Fruit fly (Drosophila melanogaster): Measurements from ENCODE around the gene CG4119.

CG4119 gene

DNA sequence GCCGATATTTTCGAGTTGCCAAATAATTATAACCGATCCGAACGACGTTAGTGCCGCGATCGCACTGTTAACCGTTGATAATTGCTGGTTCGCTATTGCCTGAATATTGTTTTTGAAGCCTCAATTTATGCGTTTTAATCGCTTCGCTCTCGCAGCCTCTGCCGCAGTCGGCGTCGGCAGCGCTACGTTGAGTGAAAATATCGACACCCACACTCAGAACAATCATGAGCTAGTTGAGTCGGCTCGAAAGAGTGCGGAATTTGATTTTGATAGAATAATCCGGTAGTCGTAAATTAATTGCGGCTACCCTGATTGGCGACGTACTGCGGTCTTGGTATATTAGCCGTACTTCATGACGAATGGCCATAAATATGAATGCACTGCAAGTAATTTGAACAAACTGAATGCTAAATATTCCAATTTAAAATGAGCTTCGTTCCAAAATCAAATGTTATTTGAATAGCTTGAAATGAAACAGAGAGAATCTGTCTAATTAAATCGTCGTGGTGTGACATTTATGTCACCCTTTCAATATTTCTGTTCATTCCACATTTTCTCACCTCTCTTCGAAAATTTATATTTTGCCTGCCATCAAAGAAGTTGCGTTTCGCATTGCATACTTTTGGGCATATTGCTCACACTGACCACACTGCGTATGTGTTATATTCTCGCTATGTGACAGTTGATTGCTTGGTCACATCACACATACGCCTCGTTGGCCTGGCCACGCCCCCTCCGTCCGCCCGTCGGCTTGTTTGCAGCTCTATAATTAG is 49.8 kb downstream of the CG4119 start (continued):
- no peak for TF ChIP-seq Hand (GFP tag; optimal IDR thresholded peaks at IDR 0.05)
- TF ChIP-seq toy (GFP tag; IDR thresholded peaks at IDR 0.05) = no peak
- TF ChIP-seq vfl (GFP tag; optimal IDR thresholded peaks at IDR 0.05) = no peak
- peak; percentile 83 for TF ChIP-seq z (GFP tag; IDR thresholded peaks at IDR 0.05)
- no peak for TF ChIP-seq CG12155 (GFP tag; optimal IDR thresholded peaks at IDR 0.05)
- no peak for TF ChIP-seq CG32772 (GFP tag; IDR thresholded peaks at IDR 0.05)
- TF ChIP-seq da (GFP tag; optimal IDR thresholded peaks at IDR 0.05) = no peak
- TF ChIP-seq fd64A (GFP tag; optimal IDR thresholded peaks at IDR 0.05) = no peak
- no peak for TF ChIP-seq slp2 (GFP tag; optimal IDR thresholded peaks at IDR 0.05)
- TF ChIP-seq ems (GFP tag; optimal IDR thresholded peaks at IDR 0.05) = no peak
- no peak for TF ChIP-seq CG17328 (GFP tag; IDR thresholded peaks at IDR 0.05)
- no peak for TF ChIP-seq HLHmδ (GFP tag; optimal IDR thresholded peaks at IDR 0.05)
- TF ChIP-seq Nf-YA (GFP tag; IDR thresholded peaks at IDR 0.05) = no peak
- TF ChIP-seq CG18599 (GFP tag; optimal IDR thresholded peaks at IDR 0.05) = no peak
- no peak for TF ChIP-seq CG1832 (GFP tag; optimal IDR thresholded peaks at IDR 0.05)
- TF ChIP-seq D19A (tag; optimal IDR thresholded peaks at IDR 0.05) = no peak
- TF ChIP-seq Dip2 (GFP tag; IDR thresholded peaks at IDR 0.05) = no peak
- TF ChIP-seq CG4707 (GFP tag; optimal IDR thresholded peaks at IDR 0.05) = no peak
- TF ChIP-seq cas (GFP tag; IDR thresholded peaks at IDR 0.05) = no peak
- no peak for TF ChIP-seq pita (GFP tag; optimal IDR thresholded peaks at IDR 0.05)
- TF ChIP-seq pfk (GFP tag; optimal IDR thresholded peaks at IDR 0.05) = no peak
- TF ChIP-seq Blimp-1 (GFP tag; optimal IDR thresholded peaks at IDR 0.05) = no peak
- TF ChIP-seq E2f1 (GFP tag; IDR thresholded peaks at IDR 0.05) = 0 out of 2 replicates have a peak, but pooled peaks have one; percentile 14
- TF ChIP-seq stc (GFP tag; IDR thresholded peaks at IDR 0.05) = no peak
- TF ChIP-seq rib (GFP tag; IDR thresholded peaks at IDR 0.05) = no peak
- TF ChIP-seq Bgb (GFP tag; IDR thresholded peaks at IDR 0.05; ENCODE audit: partially characterized antibody) = peak; percentile 7; the same call in 1 of the 2 replicates
- no peak for TF ChIP-seq CG9876 (GFP tag; optimal IDR thresholded peaks at IDR 0.05)
- TF ChIP-seq CG17186 (GFP tag; optimal IDR thresholded peaks at IDR 0.05) = no peak
- no peak for TF ChIP-seq Atf3 (GFP tag; optimal IDR thresholded peaks at IDR 0.05)
- 0 out of 3 replicates have a peak, but pooled peaks have one; percentile 30 for TF ChIP-seq so (GFP tag; IDR thresholded peaks at IDR 0.05)
- no peak for TF ChIP-seq CG12236 (GFP tag; optimal IDR thresholded peaks at IDR 0.05)
- no peak for TF ChIP-seq hbn (GFP tag; IDR thresholded peaks at IDR 0.05; ENCODE audit: partially characterized antibody)
- no peak for TF ChIP-seq Six4 (GFP tag; optimal IDR thresholded peaks at IDR 0.05)
- no peak for TF ChIP-seq D (optimal IDR thresholded peaks at IDR 0.05)
- TF ChIP-seq D (GFP tag; optimal IDR thresholded peaks at IDR 0.05) = no peak
- TF ChIP-seq gro (GFP tag; optimal IDR thresholded peaks at IDR 0.05) = no peak
- peak in 1 of 2 experiments; percentile 26 for TF ChIP-seq Hr51 (GFP tag; optimal IDR thresholded peaks at IDR 0.05)
- no peak for TF ChIP-seq Hmr (GFP tag; optimal IDR thresholded peaks at IDR 0.05)
- peak; percentile 19 for TF ChIP-seq CG11504 (tag; optimal IDR thresholded peaks at IDR 0.05)
- TF ChIP-seq CG6254 (GFP tag; optimal IDR thresholded peaks at IDR 0.05) = no peak
- 0 out of 3 replicates have a peak, but pooled peaks have one; percentile 9 for TF ChIP-seq CG11695 (GFP tag; IDR thresholded peaks at IDR 0.05)
- TF ChIP-seq CG6791 (GFP tag; IDR thresholded peaks at IDR 0.05; ENCODE audit: partially characterized antibody) = no peak
- TF ChIP-seq insv (GFP tag; optimal IDR thresholded peaks at IDR 0.05) = no peak
- TF ChIP-seq ase (GFP tag; IDR thresholded peaks at IDR 0.05) = no peak
- TF ChIP-seq nmo (GFP tag; optimal IDR thresholded peaks at IDR 0.05) = no peak
- no peak for TF ChIP-seq grau (tag; optimal IDR thresholded peaks at IDR 0.05)
- TF ChIP-seq CG8765 (GFP tag; IDR thresholded peaks at IDR 0.05) = no peak
- TF ChIP-seq CG5953 (GFP tag; IDR thresholded peaks at IDR 0.05) = no peak
- peak; percentile 98 for TF ChIP-seq CG7372 (GFP tag; IDR thresholded peaks at IDR 0.05)
- TF ChIP-seq CG10366 (GFP tag; IDR thresholded peaks at IDR 0.05) = no peak

Data from whole organism, embryonic.